Worm (Caenorhabditis elegans): ENCODE data around the gene pid-5.
A peak's percentile ranks its signal among the peaks of the same experiment; 100 is the strongest.

Gene pid-5

DNA sequence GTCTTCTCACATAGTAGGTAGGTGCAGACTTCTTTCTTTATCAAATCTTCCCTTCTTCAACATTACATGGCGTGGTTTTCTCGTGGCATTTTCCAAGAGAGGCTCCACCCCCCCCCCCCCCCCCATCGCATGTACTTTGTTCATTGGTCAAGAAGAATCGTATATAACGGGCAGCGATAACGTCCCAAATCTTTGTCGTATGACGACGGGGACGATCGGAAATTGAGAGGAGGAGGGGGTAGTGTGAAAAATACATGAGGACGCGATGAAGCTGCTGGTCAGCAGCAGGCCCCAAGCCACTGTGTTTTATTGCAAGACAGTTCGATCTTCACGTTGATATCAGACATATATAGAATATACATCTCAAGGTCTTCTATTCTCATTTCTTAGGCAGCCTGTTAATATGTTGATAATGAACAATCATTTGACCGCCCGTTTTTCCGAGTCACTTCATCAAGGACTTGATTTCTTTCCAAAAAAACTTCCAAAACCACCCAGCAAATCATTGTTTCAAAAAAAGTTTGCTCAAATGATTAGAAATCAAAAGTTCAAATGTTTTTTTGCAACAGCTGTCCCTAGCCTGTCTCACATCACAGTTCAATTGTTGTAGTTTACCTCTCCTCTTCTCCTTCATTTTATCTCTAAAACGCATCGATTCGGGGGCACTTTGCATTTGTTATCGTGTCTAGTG is 10.9 kb downstream of the pid-5 start:
- no peak for TF ChIP-seq ceh-36 (tag; optimal IDR thresholded peaks at IDR 0.05)
- TF ChIP-seq scrt-1 (GFP tag; IDR thresholded peaks at IDR 0.05) = no peak
- no peak for TF ChIP-seq hmbx-1 (tag; optimal IDR thresholded peaks at IDR 0.05)
- TF ChIP-seq hmg-4 (GFP tag; optimal IDR thresholded peaks at IDR 0.05) = no peak
- TF ChIP-seq ama-1 (optimal IDR thresholded peaks at IDR 0.05) = no peak
- TF ChIP-seq aly-1 (tag; optimal IDR thresholded peaks at IDR 0.05) = no peak
- no peak for TF ChIP-seq tbx-37 (GFP tag; conservative IDR thresholded peaks at IDR 0.05)
- no peak for TF ChIP-seq ceh-13 (GFP tag; optimal IDR thresholded peaks at IDR 0.05)
- TF ChIP-seq pes-1 (GFP tag; IDR thresholded peaks at IDR 0.05) = no peak
- TF ChIP-seq tbx-11 (GFP tag; IDR thresholded peaks at IDR 0.05) = no peak
- no peak for TF ChIP-seq flt-1 (GFP tag; IDR thresholded peaks at IDR 0.05)
- TF ChIP-seq F13C5.2 (tag; optimal IDR thresholded peaks at IDR 0.05) = no peak
- TF ChIP-seq hnd-1 (tag; optimal IDR thresholded peaks at IDR 0.05) = no peak
- no peak for TF ChIP-seq tra-4 (tag; optimal IDR thresholded peaks at IDR 0.05)
- TF ChIP-seq B0310.2 (tag; optimal IDR thresholded peaks at IDR 0.05) = no peak
- no peak for TF ChIP-seq ets-7 (tag; optimal IDR thresholded peaks at IDR 0.05)
- no peak for TF ChIP-seq sea-1 (GFP tag; conservative IDR thresholded peaks at IDR 0.05)

DNA sequence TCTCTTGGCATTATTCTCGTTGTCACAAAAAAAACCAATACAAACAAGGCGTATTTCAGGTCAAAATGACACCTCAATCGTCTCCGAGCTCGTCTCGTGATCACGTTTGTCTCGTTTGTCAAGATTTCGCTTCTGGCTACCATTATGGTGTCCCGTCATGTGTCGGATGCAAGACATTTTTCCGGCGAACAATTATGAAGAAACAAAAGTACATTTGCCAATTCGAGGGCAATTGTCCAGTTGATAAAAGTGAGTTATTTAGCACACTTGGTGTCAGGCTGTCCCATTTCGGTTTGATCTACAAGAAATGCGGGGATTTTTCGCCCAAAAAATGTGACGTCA is 11.4 kb downstream of the pid-5 start, which contains the start of gene nhr-114:
Gene nhr-114, plus strand, starts transcription at position 59 of the 342 bp plus-strand sequence.
- TF ChIP-seq aly-1 (tag; optimal IDR thresholded peaks at IDR 0.05) (no peak), ama-1 (optimal IDR thresholded peaks at IDR 0.05) (no peak), flt-1 (GFP tag; IDR thresholded peaks at IDR 0.05) (no peak), hmbx-1 (tag; optimal IDR thresholded peaks at IDR 0.05) (no peak), hmg-4 (GFP tag; optimal IDR thresholded peaks at IDR 0.05) (no peak), pes-1 (GFP tag; IDR thresholded peaks at IDR 0.05) (no peak), tra-4 (tag; optimal IDR thresholded peaks at IDR 0.05) (no peak)

DNA sequence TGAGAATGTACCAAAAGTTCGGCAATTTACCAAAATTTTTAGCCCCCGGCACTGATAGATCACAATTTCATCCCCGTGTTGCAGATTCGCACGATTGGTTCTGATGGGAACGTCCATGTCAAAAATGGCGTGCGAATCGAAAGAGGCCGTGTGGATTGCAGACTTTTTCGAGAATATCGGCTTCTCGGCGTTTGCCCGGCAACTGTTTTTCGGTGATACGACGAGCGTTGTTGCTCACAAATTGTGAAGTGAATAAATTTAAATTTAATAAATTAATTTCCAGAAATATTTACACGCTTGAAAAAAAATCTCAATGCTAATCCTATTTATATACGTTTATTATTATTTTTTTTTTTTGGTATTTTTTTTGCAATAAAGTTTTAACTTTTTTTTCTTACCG is 13.9 kb downstream of the pid-5 start:
- TF ChIP-seq tbx-37 (GFP tag; conservative IDR thresholded peaks at IDR 0.05) (no peak), tbx-11 (GFP tag; IDR thresholded peaks at IDR 0.05) (no peak), sea-1 (GFP tag; conservative IDR thresholded peaks at IDR 0.05) (no peak), ceh-36 (tag; optimal IDR thresholded peaks at IDR 0.05) (no peak), ets-7 (tag; optimal IDR thresholded peaks at IDR 0.05) (no peak), flt-1 (GFP tag; IDR thresholded peaks at IDR 0.05) (no peak), hnd-1 (tag; optimal IDR thresholded peaks at IDR 0.05) (no peak), pes-1 (GFP tag; IDR thresholded peaks at IDR 0.05) (no peak), aly-1 (tag; optimal IDR thresholded peaks at IDR 0.05) (no peak), ceh-13 (GFP tag; optimal IDR thresholded peaks at IDR 0.05) (no peak), hmbx-1 (tag; optimal IDR thresholded peaks at IDR 0.05) (no peak), tra-4 (tag; optimal IDR thresholded peaks at IDR 0.05) (no peak), hmg-4 (GFP tag; optimal IDR thresholded peaks at IDR 0.05) (no peak), B0310.2 (tag; optimal IDR thresholded peaks at IDR 0.05) (no peak)

DNA sequence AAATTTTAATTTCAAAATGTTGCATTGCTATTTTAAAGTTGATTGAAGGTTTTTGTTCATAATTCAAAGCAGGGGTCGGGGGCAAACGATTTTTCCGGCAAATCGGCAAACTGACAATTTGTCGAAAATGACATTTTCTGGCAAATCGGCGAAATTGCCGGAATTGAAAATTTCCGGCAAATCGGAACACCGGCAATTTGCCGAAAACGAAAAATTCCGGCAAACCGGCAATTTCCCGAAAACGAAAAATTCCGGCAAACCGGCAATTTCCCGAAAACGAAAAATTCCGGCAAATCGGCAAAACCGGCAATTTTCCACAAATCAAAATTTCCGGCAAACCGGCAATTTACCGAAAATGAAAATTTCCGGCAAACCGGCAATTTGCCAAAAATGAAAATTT is 14.6 kb downstream of the pid-5 start:
- TF ChIP-seq tbx-11 (GFP tag; IDR thresholded peaks at IDR 0.05) (no peak), ceh-36 (tag; optimal IDR thresholded peaks at IDR 0.05) (no peak), aly-1 (tag; optimal IDR thresholded peaks at IDR 0.05) (no peak), B0310.2 (tag; optimal IDR thresholded peaks at IDR 0.05) (no peak), pes-1 (GFP tag; IDR thresholded peaks at IDR 0.05) (no peak)

DNA sequence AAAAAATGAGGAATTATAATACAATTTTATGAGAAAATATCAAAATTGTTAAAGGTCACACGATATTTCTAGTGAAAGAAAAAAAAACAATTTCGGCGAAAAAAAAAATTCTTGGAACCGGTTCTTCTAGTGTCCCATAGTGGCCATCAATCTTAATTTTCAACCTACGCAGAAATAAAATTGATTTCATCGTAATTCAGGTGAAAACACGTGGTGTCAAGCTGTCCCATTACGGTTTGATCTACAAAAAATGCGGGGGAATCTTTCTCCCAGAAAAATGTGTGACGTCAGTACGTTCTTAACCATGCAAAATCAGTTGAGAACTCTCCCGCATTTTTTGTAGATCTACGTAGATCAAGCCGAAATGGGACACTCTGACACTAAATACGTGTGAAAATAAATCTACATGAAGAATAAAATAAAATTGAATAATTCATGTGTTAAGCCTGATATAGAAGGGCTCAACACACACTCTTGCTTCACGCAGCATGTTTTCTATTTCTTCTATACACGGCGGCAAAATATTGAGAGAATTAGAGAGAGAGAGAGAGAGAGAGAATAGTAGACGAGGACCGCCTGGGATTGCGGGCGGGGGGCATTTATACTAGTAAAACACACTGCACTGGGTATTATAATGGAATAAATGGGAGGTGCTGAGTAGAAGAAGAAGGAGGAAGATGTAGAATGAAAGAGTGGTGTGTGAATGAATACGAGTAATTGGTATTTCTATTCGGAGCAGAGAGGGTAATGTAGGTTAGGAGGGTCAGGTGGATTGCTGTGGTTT is 17.2 kb downstream of the pid-5 start:
- TF ChIP-seq hmbx-1 (tag; optimal IDR thresholded peaks at IDR 0.05) (no peak), sea-1 (GFP tag; conservative IDR thresholded peaks at IDR 0.05) (no peak), scrt-1 (GFP tag; IDR thresholded peaks at IDR 0.05) (no peak), ceh-36 (tag; optimal IDR thresholded peaks at IDR 0.05) (no peak), F13C5.2 (tag; optimal IDR thresholded peaks at IDR 0.05) (no peak), ets-7 (tag; optimal IDR thresholded peaks at IDR 0.05) (no peak), tbx-11 (GFP tag; IDR thresholded peaks at IDR 0.05) (no peak), pes-1 (GFP tag; IDR thresholded peaks at IDR 0.05) (no peak), ceh-13 (GFP tag; optimal IDR thresholded peaks at IDR 0.05) (no peak), tra-4 (tag; optimal IDR thresholded peaks at IDR 0.05) (no peak)

DNA sequence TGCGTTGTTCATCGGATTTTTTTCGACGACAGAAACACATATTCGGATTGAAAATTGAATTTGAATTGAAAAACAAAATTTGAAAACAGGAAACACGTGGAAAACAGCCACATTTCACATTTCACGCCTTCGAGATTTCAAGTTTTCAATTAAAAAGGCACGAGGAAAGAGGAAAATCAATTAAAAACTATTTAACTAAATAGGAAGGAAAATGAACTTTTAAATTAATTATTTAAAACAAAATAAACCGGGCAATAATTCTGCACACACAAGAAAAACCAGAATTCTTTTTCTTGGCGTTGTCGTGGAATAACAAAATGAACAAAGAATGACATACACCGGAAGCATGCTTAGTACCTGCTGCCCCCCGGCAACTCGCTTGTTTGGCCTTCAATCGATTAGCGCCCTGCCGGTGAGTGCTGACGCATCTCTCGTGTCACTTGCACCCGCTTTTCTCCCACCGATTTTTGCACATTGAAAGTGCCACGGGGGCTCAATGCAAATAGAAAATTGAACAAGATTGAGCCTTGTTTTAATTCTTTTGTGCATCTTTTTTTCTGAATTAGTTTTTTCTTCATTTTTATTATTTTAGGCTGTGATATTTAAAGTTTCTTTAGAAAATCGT is 19.0 kb downstream of the pid-5 start, which contains the start of gene Y45G5AM.9:
Gene Y45G5AM.9, minus strand, starts transcription at position 51 of the 625 bp plus-strand sequence.
- TF ChIP-seq pes-1 (GFP tag; IDR thresholded peaks at IDR 0.05) (peak; percentile 73), hmbx-1 (tag; optimal IDR thresholded peaks at IDR 0.05) (no peak), B0310.2 (tag; optimal IDR thresholded peaks at IDR 0.05) (no peak), tbx-37 (GFP tag; conservative IDR thresholded peaks at IDR 0.05) (0 out of 2 replicates have a peak, but pooled peaks have one; percentile 20), tbx-11 (GFP tag; IDR thresholded peaks at IDR 0.05) (no peak), scrt-1 (GFP tag; IDR thresholded peaks at IDR 0.05) (no peak), ets-7 (tag; optimal IDR thresholded peaks at IDR 0.05) (peak; percentile 59), tra-4 (tag; optimal IDR thresholded peaks at IDR 0.05) (no peak), sea-1 (GFP tag; conservative IDR thresholded peaks at IDR 0.05) (no peak), ceh-36 (tag; optimal IDR thresholded peaks at IDR 0.05) (peak; percentile 0), aly-1 (tag; optimal IDR thresholded peaks at IDR 0.05) (no peak), ceh-13 (GFP tag; optimal IDR thresholded peaks at IDR 0.05) (peak; percentile 11), flt-1 (GFP tag; IDR thresholded peaks at IDR 0.05) (peak; percentile 56; the same call in 1 of the 2 replicates), ama-1 (optimal IDR thresholded peaks at IDR 0.05) (no peak), F13C5.2 (tag; optimal IDR thresholded peaks at IDR 0.05) (peak; percentile 65), hnd-1 (tag; optimal IDR thresholded peaks at IDR 0.05) (peak; percentile 11), hmg-4 (GFP tag; optimal IDR thresholded peaks at IDR 0.05) (peak; percentile 79)
